ENCODE assay signal across 1 fruit fly cellular context in the genomic region with DNA sequence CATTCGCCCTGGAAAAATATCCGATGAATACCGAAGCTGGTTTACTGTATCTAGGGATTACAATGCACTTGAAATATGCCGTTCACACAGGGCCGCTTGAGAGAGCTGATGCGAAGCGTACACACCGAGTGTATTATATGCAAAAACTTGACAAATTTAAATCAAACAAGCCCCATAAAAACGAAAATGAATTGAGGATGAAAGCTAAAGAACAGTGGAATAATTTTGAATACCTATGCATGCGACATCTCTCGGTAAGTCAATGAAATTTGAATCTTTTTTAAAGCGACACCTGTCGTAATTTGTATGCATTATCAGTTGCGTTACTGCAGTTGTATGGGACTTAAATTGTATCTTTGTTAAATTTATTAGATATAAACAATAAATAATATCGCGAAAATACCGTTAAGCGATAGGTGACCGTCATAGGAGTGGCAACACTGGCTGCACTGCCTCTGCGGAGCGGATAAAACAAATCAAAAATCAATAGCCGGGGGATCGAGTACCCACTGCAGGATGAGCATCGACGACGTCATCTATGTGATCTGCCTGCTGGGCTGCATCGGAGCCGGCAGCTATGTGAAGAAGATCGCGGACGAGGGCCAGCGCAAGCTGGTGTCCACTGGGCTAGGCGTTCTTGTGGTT.
TF ChIP-seq lines count a peak whose summit lies in the region.

Gene frj, plus strand, starts transcription at position 98 of the 645 bp plus-strand sequence.

TF ChIP-seq in whole organism, embryonic, 481 proteins besides CTCF, POLR2A, EP300 and RAD21 (continued from another document and continues in another):
- TF ChIP-seq CHES-1-like (GFP tag; optimal IDR thresholded peaks at IDR 0.05; lab: Kevin White, UChicago) (peak; percentile 71), CG32532 (GFP tag; IDR thresholded peaks at IDR 0.05; lab: Robert Waterston, UW) (peak; percentile 77), grn (GFP tag; optimal IDR thresholded peaks at IDR 0.05; lab: Kevin White, UChicago) (no peak), B-H2 (GFP tag; optimal IDR thresholded peaks at IDR 0.05; lab: Kevin White, UChicago) (no peak), HLH54F (GFP tag; optimal IDR thresholded peaks at IDR 0.05; lab: Kevin White, UChicago) (peak; percentile 70), sc (optimal IDR thresholded peaks at IDR 0.05; lab: Kevin White, UChicago) (no peak), sc (GFP tag; optimal IDR thresholded peaks at IDR 0.05; lab: Kevin White, UChicago) (no peak), CG2678 (tag; optimal IDR thresholded peaks at IDR 0.05; lab: Kevin White, UChicago) (peak; percentile 61), odd (GFP tag; optimal IDR thresholded peaks at IDR 0.05; lab: Kevin White, UChicago) (no peak), crol (GFP tag; IDR thresholded peaks at IDR 0.05; lab: Robert Waterston, UW) (no peak; the same call in none of the 2 replicates), Atf6 (GFP tag; IDR thresholded peaks at IDR 0.05; lab: Robert Waterston, UW) (0 out of 2 replicates have a peak, but pooled peaks have one; percentile 8), tna (GFP tag; IDR thresholded peaks at IDR 0.05; lab: Robert Waterston, UW; ENCODE audit: partially characterized antibody) (no peak), D (optimal IDR thresholded peaks at IDR 0.05; lab: Kevin White, UChicago) (peak; percentile 29), D (GFP tag; optimal IDR thresholded peaks at IDR 0.05; lab: Kevin White, UChicago) (peak; percentile 36), H15 (GFP tag; IDR thresholded peaks at IDR 0.05; lab: Robert Waterston, UW) (no peak), wek (GFP tag; optimal IDR thresholded peaks at IDR 0.05; lab: Kevin White, UChicago) (no peak), Lim3 (GFP tag; IDR thresholded peaks at IDR 0.05; lab: Robert Waterston, UW) (no peak), CG4282 (GFP tag; optimal IDR thresholded peaks at IDR 0.05; lab: Kevin White, UChicago) (peak; percentile 66), nerfin-1 (tag; optimal IDR thresholded peaks at IDR 0.05; lab: Kevin White, UChicago) (peak; percentile 71), Ssrp (tag; optimal IDR thresholded peaks at IDR 0.05; lab: Kevin White, UChicago) (peak; percentile 61), disco-r (GFP tag; optimal IDR thresholded peaks at IDR 0.05; lab: Kevin White, UChicago) (no peak), vvl (GFP tag; IDR thresholded peaks at IDR 0.05; lab: Robert Waterston, UW) (peak; percentile 82; the same call in 1 of the 2 replicates), Vsx1 (GFP tag; optimal IDR thresholded peaks at IDR 0.05; lab: Kevin White, UChicago) (peak; percentile 43), CG43689 (GFP tag; IDR thresholded peaks at IDR 0.05; lab: Robert Waterston, UW) (no peak), jigr1 (GFP tag; IDR thresholded peaks at IDR 0.05; lab: Robert Waterston, UW) (0 out of 3 replicates have a peak, but pooled peaks have one; percentile 27), hth (optimal IDR thresholded peaks at IDR 0.05; lab: Kevin White, UChicago) (no peak), CG7963 (GFP tag; IDR thresholded peaks at IDR 0.05; lab: Robert Waterston, UW; ENCODE audit: partially characterized antibody) (no peak), fd64A (GFP tag; optimal IDR thresholded peaks at IDR 0.05; lab: Kevin White, UChicago) (no peak), Abd-B (GFP tag; optimal IDR thresholded peaks at IDR 0.05; lab: Kevin White, UChicago) (peak; percentile 80), fd3F (GFP tag; optimal IDR thresholded peaks at IDR 0.05; lab: Kevin White, UChicago) (peak; percentile 54), tll (GFP tag; optimal IDR thresholded peaks at IDR 0.05; lab: Kevin White, UChicago) (peak in 1 of 2 experiments; percentile 91), salm (tag; optimal IDR thresholded peaks at IDR 0.05; lab: Kevin White, UChicago) (peak; percentile 36), bbx (GFP tag; IDR thresholded peaks at IDR 0.05; lab: Robert Waterston, UW; ENCODE audit: partially characterized antibody) (peak; percentile 61), otp (GFP tag; IDR thresholded peaks at IDR 0.05; lab: Robert Waterston, UW) (peak; percentile 67; the same call in 2 of the 3 replicates), mld (GFP tag; IDR thresholded peaks at IDR 0.05; lab: Robert Waterston, UW; ENCODE audit: partially characterized antibody) (no peak), gt (GFP tag; IDR thresholded peaks at IDR 0.05; lab: Robert Waterston, UW) (no peak), toy (GFP tag; IDR thresholded peaks at IDR 0.05; lab: Robert Waterston, UW) (no peak), kni (GFP tag; optimal IDR thresholded peaks at IDR 0.05; lab: Kevin White, UChicago) (no peak), CG4328 (GFP tag; optimal IDR thresholded peaks at IDR 0.05; lab: Kevin White, UChicago) (peak; percentile 20), corto (GFP tag; optimal IDR thresholded peaks at IDR 0.05; lab: Kevin White, UChicago) (no peak), NC2α (GFP tag; optimal IDR thresholded peaks at IDR 0.05; lab: Kevin White, UChicago) (no peak), CG15601 (tag; optimal IDR thresholded peaks at IDR 0.05; lab: Kevin White, UChicago) (peak; percentile 46), bsh (GFP tag; optimal IDR thresholded peaks at IDR 0.05; lab: Kevin White, UChicago) (peak in 1 of 2 experiments; percentile 39), Nf-YA (GFP tag; IDR thresholded peaks at IDR 0.05; lab: Robert Waterston, UW) (no peak), al (GFP tag; IDR thresholded peaks at IDR 0.05; lab: Robert Waterston, UW) (peak; percentile 61), pho (GFP tag; optimal IDR thresholded peaks at IDR 0.05; lab: Kevin White, UChicago) (peak; percentile 72), Hr51 (GFP tag; optimal IDR thresholded peaks at IDR 0.05; lab: Kevin White, UChicago) (peak; percentile 60 to 64), CG10147 (GFP tag; optimal IDR thresholded peaks at IDR 0.05; lab: Kevin White, UChicago) (peak; percentile 50), CG5953 (GFP tag; IDR thresholded peaks at IDR 0.05; lab: Robert Waterston, UW) (no peak), CG6272 (GFP tag; IDR thresholded peaks at IDR 0.05; lab: Robert Waterston, UW) (peak; percentile 52), zf30C (GFP tag; optimal IDR thresholded peaks at IDR 0.05; lab: Kevin White, UChicago) (no peak), CG13287 (GFP tag; IDR thresholded peaks at IDR 0.05; lab: Robert Waterston, UW; ENCODE audit: partially characterized antibody) (peak; percentile 67), gro (GFP tag; optimal IDR thresholded peaks at IDR 0.05; lab: Kevin White, UChicago) (peak; percentile 62), ato (GFP tag; IDR thresholded peaks at IDR 0.05; lab: Robert Waterston, UW; ENCODE audit: partially characterized antibody) (0 out of 2 replicates have a peak, but pooled peaks have one; percentile 14), CG15269 (tag; optimal IDR thresholded peaks at IDR 0.05; lab: Kevin White, UChicago) (peak; percentile 69), pita (GFP tag; optimal IDR thresholded peaks at IDR 0.05; lab: Kevin White, UChicago) (no peak), CG16779 (GFP tag; IDR thresholded peaks at IDR 0.05; lab: Robert Waterston, UW) (no peak), eve (GFP tag; optimal IDR thresholded peaks at IDR 0.05; lab: Kevin White, UChicago) (no peak), CG31365 (tag; optimal IDR thresholded peaks at IDR 0.05; lab: Kevin White, UChicago) (no peak), CG5180 (GFP tag; optimal IDR thresholded peaks at IDR 0.05; lab: Kevin White, UChicago) (peak; percentile 9), inv (GFP tag; IDR thresholded peaks at IDR 0.05; lab: Robert Waterston, UW; ENCODE audit: partially characterized antibody) (peak; percentile 52; the same call in 1 of the 2 replicates), Dek (tag; optimal IDR thresholded peaks at IDR 0.05; lab: Kevin White, UChicago) (peak; percentile 57), CG1233 (GFP tag; optimal IDR thresholded peaks at IDR 0.05; lab: Kevin White, UChicago) (no peak), CG15073 (GFP tag; optimal IDR thresholded peaks at IDR 0.05; lab: Kevin White, UChicago) (no peak), Sox102F (GFP tag; optimal IDR thresholded peaks at IDR 0.05; lab: Kevin White, UChicago) (peak; percentile 58), jumu (GFP tag; optimal IDR thresholded peaks at IDR 0.05; lab: Kevin White, UChicago) (peak; percentile 82), CG8944 (GFP tag; optimal IDR thresholded peaks at IDR 0.05; lab: Kevin White, UChicago) (peak; percentile 75), CG7839 (tag; optimal IDR thresholded peaks at IDR 0.05; lab: Kevin White, UChicago) (peak; percentile 73), CG1832 (GFP tag; optimal IDR thresholded peaks at IDR 0.05; lab: Kevin White, UChicago) (no peak), CG14860 (GFP tag; IDR thresholded peaks at IDR 0.05; lab: Robert Waterston, UW; ENCODE audit: partially characterized antibody) (peak; percentile 60; the same call in 2 of the 3 replicates), CG12155 (GFP tag; optimal IDR thresholded peaks at IDR 0.05; lab: Kevin White, UChicago) (peak; percentile 45), kah (GFP tag; optimal IDR thresholded peaks at IDR 0.05; lab: Kevin White, UChicago) (no peak), chn (GFP tag; optimal IDR thresholded peaks at IDR 0.05; lab: Kevin White, UChicago) (peak; percentile 55), CG11695 (GFP tag; IDR thresholded peaks at IDR 0.05; lab: Robert Waterston, UW) (0 out of 3 replicates have a peak, but pooled peaks have one; percentile 30), zfh2 (GFP tag; optimal IDR thresholded peaks at IDR 0.05; lab: Kevin White, UChicago) (peak; percentile 68), da (GFP tag; optimal IDR thresholded peaks at IDR 0.05; lab: Kevin White, UChicago) (no peak), CG33557 (GFP tag; optimal IDR thresholded peaks at IDR 0.05; lab: Kevin White, UChicago) (no peak), Poxn (GFP tag; IDR thresholded peaks at IDR 0.05; lab: Robert Waterston, UW) (no peak), CG6175 (GFP tag; IDR thresholded peaks at IDR 0.05; lab: Robert Waterston, UW) (0 out of 3 replicates have a peak, but pooled peaks have one; percentile 41), CG17186 (GFP tag; optimal IDR thresholded peaks at IDR 0.05; lab: Kevin White, UChicago) (peak; percentile 63), gsb-n (tag; optimal IDR thresholded peaks at IDR 0.05; lab: Kevin White, UChicago) (peak; percentile 39), Aef1 (GFP tag; IDR thresholded peaks at IDR 0.05; lab: Robert Waterston, UW) (peak; percentile 54; the same call in 2 of the 3 replicates), sd (tag; optimal IDR thresholded peaks at IDR 0.05; lab: Kevin White, UChicago) (peak; percentile 51), CG3847 (GFP tag; IDR thresholded peaks at IDR 0.05; lab: Robert Waterston, UW) (peak; percentile 79), CG11456 (GFP tag; IDR thresholded peaks at IDR 0.05; lab: Robert Waterston, UW) (peak; percentile 76), CG14965 (GFP tag; optimal IDR thresholded peaks at IDR 0.05; lab: Kevin White, UChicago; ENCODE audit: borderline replicate concordance) (no peak), Ravus (GFP tag; IDR thresholded peaks at IDR 0.05; lab: Robert Waterston, UW) (no peak), Sry-δ (GFP tag; optimal IDR thresholded peaks at IDR 0.05; lab: Kevin White, UChicago) (peak; percentile 88), tgo (GFP tag; IDR thresholded peaks at IDR 0.05; lab: Robert Waterston, UW) (peak; percentile 67), CG31388 (GFP tag; optimal IDR thresholded peaks at IDR 0.05; lab: Kevin White, UChicago) (peak; percentile 46), CG4730 (GFP tag; IDR thresholded peaks at IDR 0.05; lab: Robert Waterston, UW) (peak; percentile 41; the same call in 1 of the 2 replicates), CG10321 (GFP tag; IDR thresholded peaks at IDR 0.05; lab: Robert Waterston, UW) (no peak), slbo (GFP tag; IDR thresholded peaks at IDR 0.05; lab: Robert Waterston, UW) (peak; percentile 84), Rx (GFP tag; IDR thresholded peaks at IDR 0.05; lab: Robert Waterston, UW) (peak; percentile 56), sens (GFP tag; lab: Kevin White, UChicago) (peak; percentile 91), H2.0 (GFP tag; IDR thresholded peaks at IDR 0.05; lab: Robert Waterston, UW) (peak; percentile 56), zen2 (GFP tag; IDR thresholded peaks at IDR 0.05; lab: Robert Waterston, UW; ENCODE audit: partially characterized antibody) (peak; percentile 33; the same call in 1 of the 3 replicates), CG6689 (GFP tag; IDR thresholded peaks at IDR 0.05; lab: Robert Waterston, UW) (peak; percentile 51), CG18599 (GFP tag; optimal IDR thresholded peaks at IDR 0.05; lab: Kevin White, UChicago) (peak; percentile 46), CG3065 (GFP tag; optimal IDR thresholded peaks at IDR 0.05; lab: Kevin White, UChicago) (peak; percentile 47), peb (GFP tag; IDR thresholded peaks at IDR 0.05; lab: Robert Waterston, UW) (no peak; the same call in 1 of the 2 replicates), PHDP (tag; optimal IDR thresholded peaks at IDR 0.05; lab: Kevin White, UChicago) (peak; percentile 53), Dbx (GFP tag; IDR thresholded peaks at IDR 0.05; lab: Robert Waterston, UW) (peak; percentile 59; the same call in 2 of the 3 replicates), CG16813 (GFP tag; IDR thresholded peaks at IDR 0.05; lab: Robert Waterston, UW; ENCODE audit: partially characterized antibody) (peak; percentile 72; the same call in 2 of the 3 replicates), tx (GFP tag; optimal IDR thresholded peaks at IDR 0.05; lab: Kevin White, UChicago) (peak; percentile 73), CG4820 (GFP tag; optimal IDR thresholded peaks at IDR 0.05; lab: Kevin White, UChicago) (peak; percentile 49), CG7745 (tag; optimal IDR thresholded peaks at IDR 0.05; lab: Kevin White, UChicago) (no peak), cwo (GFP tag; optimal IDR thresholded peaks at IDR 0.05; lab: Kevin White, UChicago) (no peak), CG9609 (GFP tag; optimal IDR thresholded peaks at IDR 0.05; lab: Kevin White, UChicago) (peak; percentile 85), z (GFP tag; IDR thresholded peaks at IDR 0.05; lab: Robert Waterston, UW) (0 out of 3 replicates have a peak, but pooled peaks have one; percentile 38), NC2β (GFP tag; optimal IDR thresholded peaks at IDR 0.05; lab: Kevin White, UChicago) (peak; percentile 54), CG2889 (GFP tag; IDR thresholded peaks at IDR 0.05; lab: Robert Waterston, UW) (0 out of 3 replicates have a peak, but pooled peaks have one; percentile 5), fu2 (GFP tag; optimal IDR thresholded peaks at IDR 0.05; lab: Kevin White, UChicago) (peak; percentile 53), Fer1 (GFP tag; optimal IDR thresholded peaks at IDR 0.05; lab: Kevin White, UChicago) (no peak), CG18764 (GFP tag; optimal IDR thresholded peaks at IDR 0.05; lab: Kevin White, UChicago) (peak; percentile 53), CG14050 (GFP tag; IDR thresholded peaks at IDR 0.05; lab: Robert Waterston, UW) (0 out of 3 replicates have a peak, but pooled peaks have one; percentile 32), CG13894 (tag; optimal IDR thresholded peaks at IDR 0.05; lab: Kevin White, UChicago) (peak; percentile 51), ken (GFP tag; IDR thresholded peaks at IDR 0.05; lab: Robert Waterston, UW) (peak; percentile 74; the same call in 2 of the 3 replicates), cato (GFP tag; optimal IDR thresholded peaks at IDR 0.05; lab: Kevin White, UChicago; ENCODE audit: borderline replicate concordance) (peak; percentile 61)
